Fruit fly (Drosophila melanogaster) whole organism, pupa: ENCODE results near the gene HLH3B.

Experiments used
- CG10348 ChIP-seq: fragments of 200-800 bp; sonication (Bioruptor generic); IDR thresholded peaks from 2 replicates; pipeline ENCODE4 v1.3.6; 2022; ENCODE audit warnings: missing biosample characterization, missing genetic modification characterization
- CG12605 ChIP-seq: fragments of 200-800 bp; sonication (Bioruptor generic); IDR thresholded peaks from 2 replicates; pipeline ENCODE4 v1.3.6; 2022; ENCODE audit warnings: missing biosample characterization, missing genetic modification characterization
- CG13204 ChIP-seq: fragments of 200-800 bp; sonication (Bioruptor generic); optimal IDR thresholded peaks from 2 replicates; lab custom pipeline; 2018; ENCODE audit warnings: missing biosample characterization, mild to moderate bottlenecking, missing genetic modification characterization, moderate library complexity
- CG14655 ChIP-seq: fragments of 200-800 bp; sonication (Bioruptor generic); optimal IDR thresholded peaks from 3 replicates; lab custom pipeline; 2017; ENCODE audit warnings: mild to moderate bottlenecking, missing biosample characterization, missing genetic modification reagents, missing genetic modification characterization
- CG15710 ChIP-seq: fragments of 200-800 bp; sonication (Bioruptor generic); optimal IDR thresholded peaks from 2 replicates; lab custom pipeline; 2018; ENCODE audit warnings: missing biosample characterization, mild to moderate bottlenecking, missing genetic modification characterization, moderate library complexity
- CG17806 ChIP-seq: fragments of 200-800 bp; sonication (Bioruptor generic); optimal IDR thresholded peaks from 2 replicates; lab custom pipeline; 2018; ENCODE audit warnings: missing biosample characterization, mild to moderate bottlenecking, missing genetic modification characterization, moderate library complexity
- CG32121 ChIP-seq: fragments of 200-800 bp; sonication (Bioruptor generic); IDR thresholded peaks from 2 replicates; pipeline ENCODE4 v1.3.6; 2022; ENCODE audit warnings: missing biosample characterization, missing genetic modification characterization
- CG34367 ChIP-seq: fragments of 200-800 bp; sonication (Bioruptor generic); optimal IDR thresholded peaks from 2 replicates; lab custom pipeline; 2018; ENCODE audit warnings: missing biosample characterization, mild to moderate bottlenecking, missing genetic modification characterization
- CG4496 ChIP-seq: fragments of 200-800 bp; sonication (Bioruptor generic); IDR thresholded peaks from 3 replicates; pipeline ENCODE4 v1.3.6; 2022; ENCODE audit warnings: missing biosample characterization, missing genetic modification characterization
- CG8159 ChIP-seq: fragments of 200-800 bp; sonication (Bioruptor generic); optimal IDR thresholded peaks from 3 replicates; lab custom pipeline; 2018; ENCODE audit warnings: missing biosample characterization, mild to moderate bottlenecking, missing genetic modification characterization, moderate library complexity
- CG8301 ChIP-seq: fragments of 200-800 bp; sonication (Bioruptor generic); optimal IDR thresholded peaks from 2 replicates; lab custom pipeline; 2018; ENCODE audit warnings: missing biosample characterization, mild to moderate bottlenecking, missing genetic modification characterization
- CG9948 ChIP-seq: fragments of 200-800 bp; sonication (Bioruptor generic); optimal IDR thresholded peaks from 2 replicates; lab custom pipeline; 2018; ENCODE audit warnings: missing biosample characterization, mild to moderate bottlenecking, missing genetic modification characterization, moderate library complexity
- D1 ChIP-seq: fragments of 200-800 bp; sonication (Bioruptor generic); optimal IDR thresholded peaks from 2 replicates; lab custom pipeline; 2018; ENCODE audit warnings: missing biosample characterization, mild to moderate bottlenecking, missing genetic modification characterization, moderate library complexity
- EcR ChIP-seq: fragments of 200-800 bp; sonication (Bioruptor generic); optimal IDR thresholded peaks from 3 replicates; lab custom pipeline; 2019; ENCODE audit warnings: missing biosample characterization, missing genetic modification characterization, mild to moderate bottlenecking, moderate library complexity, missing genetic modification reagents
- Ets98B ChIP-seq: fragments of 200-800 bp; sonication (Bioruptor generic); IDR thresholded peaks from 2 replicates; pipeline ENCODE4 v1.3.6; 2022; ENCODE audit warnings: missing biosample characterization, missing genetic modification characterization
- Pif1A ChIP-seq: fragments of 200-800 bp; sonication (Bioruptor generic); optimal IDR thresholded peaks from 3 replicates; lab custom pipeline; 2016; ENCODE audit warnings: missing biosample characterization, missing genetic modification characterization
- Pif1B ChIP-seq: fragments of 200-800 bp; sonication (Bioruptor generic); optimal IDR thresholded peaks from 3 replicates; lab custom pipeline; 2016; ENCODE audit warnings: missing biosample characterization, missing genetic modification characterization
- Snoo ChIP-seq: fragments of 200-800 bp; sonication (Bioruptor generic); optimal IDR thresholded peaks from 3 replicates; lab custom pipeline; 2017; ENCODE audit warnings: missing biosample characterization, mild to moderate bottlenecking, missing genetic modification characterization, inconsistent platforms
- fd96Ca ChIP-seq: fragments of 200-800 bp; sonication (Bioruptor generic); IDR thresholded peaks from 3 replicates; pipeline ENCODE4 v1.3.6; 2022; ENCODE audit warnings: missing biosample characterization, missing genetic modification characterization
- gl ChIP-seq: fragments of 200-800 bp; sonication (Bioruptor generic); optimal IDR thresholded peaks from 2 replicates; lab custom pipeline; 2018; ENCODE audit warnings: missing biosample characterization, mild to moderate bottlenecking, missing genetic modification characterization
- rn ChIP-seq: fragments of 200-800 bp; sonication (Bioruptor generic); IDR thresholded peaks from 2 replicates; pipeline ENCODE4 v1.3.6; 2022; ENCODE audit warnings: missing biosample characterization, missing genetic modification characterization

HLH3B gene

DNA sequence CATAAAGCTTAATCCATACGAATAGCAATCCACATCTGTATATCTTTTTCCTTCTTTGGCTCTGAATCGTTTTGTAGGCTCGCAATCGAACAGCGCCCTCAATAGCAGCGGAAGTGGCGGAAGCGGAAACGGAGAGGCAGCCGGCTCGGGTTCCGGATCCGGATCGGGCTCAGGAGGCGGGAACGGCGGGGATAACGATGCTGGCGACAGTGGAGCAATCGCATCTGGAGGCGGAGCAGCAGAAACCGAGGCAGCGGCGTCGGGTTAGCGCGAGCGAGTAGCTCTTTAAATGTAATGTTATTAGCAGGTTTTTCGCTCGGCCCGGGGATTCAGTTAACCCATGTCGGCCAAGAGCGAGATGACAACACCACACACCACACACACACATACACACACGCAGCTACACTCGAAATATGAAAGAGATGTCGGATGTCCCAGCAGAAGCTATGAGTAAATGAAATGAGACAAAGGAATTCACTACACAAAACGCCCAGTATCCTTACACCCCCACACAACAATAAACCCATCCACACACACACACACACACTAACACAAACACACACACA lies 4.4 kb downstream of the HLH3B start:
- TF ChIP-seq Ets98B (GFP tag; lab: Robert Waterston, UW) = no peak
- peak; percentile 59; the same call in 2 of the 3 replicates for TF ChIP-seq CG4496
- TF ChIP-seq CG34367 (tag; lab: Kevin White, UChicago) = no peak
- no peak for TF ChIP-seq CG13204 (GFP tag; lab: Kevin White, UChicago)

DNA sequence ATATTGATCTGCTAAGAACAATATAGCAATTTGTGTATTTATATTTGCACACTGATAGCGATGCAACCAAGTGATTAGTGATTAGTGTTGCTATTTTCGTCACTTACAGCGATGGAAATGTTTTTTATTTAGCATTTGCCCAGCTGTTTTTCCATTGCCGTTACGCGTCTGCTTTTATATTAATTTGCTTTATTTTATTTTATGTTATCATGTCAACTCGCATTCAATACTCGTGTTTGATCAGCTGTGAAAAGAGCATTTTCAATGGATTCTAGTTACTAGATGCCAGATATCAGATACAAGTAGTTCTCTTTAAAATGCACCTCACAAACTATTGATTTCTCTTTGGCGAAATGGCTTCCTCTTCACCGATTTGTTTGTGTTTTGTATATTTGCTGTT lies 18.1 kb downstream of the HLH3B start:
- TF ChIP-seq CG10348 (GFP tag; lab: Robert Waterston, UW) = no peak
- no peak for TF ChIP-seq CG12605
- no peak for TF ChIP-seq CG4496
- TF ChIP-seq CG14655 (GFP tag; lab: Kevin White, UChicago) = no peak
- no peak for TF ChIP-seq Pif1A (GFP tag; lab: Kevin White, UChicago)
- TF ChIP-seq CG13204 (GFP tag; lab: Kevin White, UChicago) = no peak
- TF ChIP-seq rn (GFP tag; lab: Robert Waterston, UW) = no peak
- TF ChIP-seq D1 (tag; lab: Kevin White, UChicago) = no peak
- TF ChIP-seq Ets98B (GFP tag; lab: Robert Waterston, UW) = no peak

DNA sequence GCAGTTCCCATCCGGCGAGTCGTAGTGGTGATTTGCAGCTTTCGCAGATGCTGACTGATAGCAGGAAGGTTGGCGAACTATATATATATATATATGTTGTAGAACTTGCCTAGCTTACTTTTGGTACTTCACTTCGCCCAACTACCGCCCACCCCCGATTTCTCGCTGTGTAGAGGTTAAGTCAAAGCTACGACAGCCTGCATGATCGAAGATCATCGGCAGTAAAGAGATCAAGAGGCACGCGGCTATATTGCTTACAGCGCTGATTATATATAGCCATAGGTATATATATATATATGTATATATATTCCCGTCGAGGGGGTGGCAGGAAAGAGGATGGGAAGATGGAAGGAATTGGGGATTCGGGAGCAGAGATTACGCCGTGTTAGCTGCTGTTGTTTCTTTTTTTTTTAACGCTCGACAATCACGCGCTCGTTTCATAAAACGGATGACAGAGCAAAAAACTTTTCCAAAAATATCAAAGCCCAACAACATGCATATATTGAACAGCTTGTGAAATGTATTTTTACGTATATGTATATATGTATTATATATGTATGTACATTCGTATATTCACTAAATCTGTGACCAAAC lies 18.9 kb downstream of the HLH3B start:
- TF ChIP-seq CG32121 (no peak), CG8301 (tag; lab: Kevin White, UChicago) (no peak), rn (GFP tag; lab: Robert Waterston, UW) (no peak), EcR (no peak), CG8159 (tag; lab: Kevin White, UChicago) (no peak), CG17806 (tag; lab: Kevin White, UChicago) (no peak), fd96Ca (GFP tag; lab: Robert Waterston, UW) (no peak), CG12605 (no peak), CG13204 (GFP tag; lab: Kevin White, UChicago) (no peak), CG10348 (GFP tag; lab: Robert Waterston, UW) (no peak), CG15710 (no peak), CG9948 (no peak), gl (tag; lab: Kevin White, UChicago) (no peak), CG34367 (tag; lab: Kevin White, UChicago) (no peak), Snoo (no peak), CG4496 (no peak), Pif1B (GFP tag; lab: Kevin White, UChicago) (no peak), Pif1A (GFP tag; lab: Kevin White, UChicago) (no peak), D1 (tag; lab: Kevin White, UChicago) (no peak)

DNA sequence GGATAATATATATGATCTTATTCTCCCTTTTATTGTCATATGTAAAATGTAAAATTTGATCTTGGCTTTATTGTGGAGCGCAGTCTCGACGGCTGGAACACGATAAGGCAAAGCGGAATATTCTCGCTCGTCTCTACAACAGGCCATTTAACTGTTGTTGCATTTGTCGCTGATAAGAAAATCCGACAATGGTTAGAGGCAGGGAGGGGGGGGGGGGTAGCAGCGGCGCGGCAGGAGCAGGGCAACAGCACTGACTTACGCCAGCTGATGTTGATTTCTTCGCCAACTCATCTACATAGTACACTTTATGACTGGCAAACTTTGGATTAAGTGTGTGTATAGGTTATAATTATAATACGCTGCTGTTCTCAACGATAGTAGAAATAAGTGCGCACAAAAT lies 19.8 kb downstream of the HLH3B start:
- TF ChIP-seq EcR (peak; percentile 66), CG9948 (no peak), rn (GFP tag; lab: Robert Waterston, UW) (no peak), gl (tag; lab: Kevin White, UChicago) (no peak), Ets98B (GFP tag; lab: Robert Waterston, UW) (0 out of 2 replicates have a peak, but pooled peaks have one; percentile 11), CG17806 (tag; lab: Kevin White, UChicago) (no peak), CG8159 (tag; lab: Kevin White, UChicago) (no peak), CG14655 (GFP tag; lab: Kevin White, UChicago) (no peak), Pif1B (GFP tag; lab: Kevin White, UChicago) (no peak), Snoo (no peak)

DNA sequence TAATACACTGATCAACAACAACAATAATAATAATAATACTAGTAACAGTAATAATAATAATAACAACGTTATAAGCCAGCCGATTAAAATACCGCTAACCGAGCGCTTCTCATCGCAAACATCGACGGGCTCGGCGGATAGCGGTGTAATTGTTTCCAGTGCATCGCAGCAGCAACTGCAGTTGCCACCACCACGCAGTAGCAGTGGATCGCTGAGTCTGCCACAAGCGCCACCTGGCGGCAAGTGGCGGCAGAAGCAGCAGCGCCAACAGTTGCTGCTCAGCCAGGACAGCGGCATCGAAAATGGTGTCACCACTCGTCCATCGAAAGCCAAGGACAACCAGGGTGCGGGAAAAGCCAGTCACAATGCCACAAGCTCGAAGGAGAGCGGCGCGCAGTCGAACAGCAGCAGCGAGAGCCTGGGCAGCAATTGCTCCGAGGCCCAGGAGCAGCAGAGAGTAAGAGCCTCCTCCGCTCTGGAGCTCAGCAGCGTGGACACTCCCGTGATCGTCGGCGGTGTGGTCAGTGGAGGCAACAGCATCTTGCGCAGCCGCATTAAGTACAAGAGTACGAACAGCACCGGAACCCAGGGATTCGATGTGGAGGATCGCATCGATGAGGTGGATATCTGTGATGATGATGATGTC lies 22.0 kb downstream of the HLH3B start:
- TF ChIP-seq CG17806 (tag; lab: Kevin White, UChicago) = peak; percentile 21
- no peak for TF ChIP-seq CG10348 (GFP tag; lab: Robert Waterston, UW)
- TF ChIP-seq CG13204 (GFP tag; lab: Kevin White, UChicago) = peak; percentile 16
- TF ChIP-seq rn (GFP tag; lab: Robert Waterston, UW) = 0 out of 2 replicates have a peak, but pooled peaks have one; percentile 8
- TF ChIP-seq CG12605 = 0 out of 2 replicates have a peak, but pooled peaks have one; percentile 22
- TF ChIP-seq gl (tag; lab: Kevin White, UChicago) = no peak
- TF ChIP-seq D1 (tag; lab: Kevin White, UChicago) = no peak
- peak; percentile 49; the same call in 1 of the 3 replicates for TF ChIP-seq fd96Ca (GFP tag; lab: Robert Waterston, UW)
- no peak for TF ChIP-seq EcR
- TF ChIP-seq CG9948 = peak; percentile 16
- no peak for TF ChIP-seq CG34367 (tag; lab: Kevin White, UChicago)
- peak; percentile 13 for TF ChIP-seq Pif1B (GFP tag; lab: Kevin White, UChicago)
- 0 out of 3 replicates have a peak, but pooled peaks have one; percentile 54 for TF ChIP-seq CG4496
- TF ChIP-seq CG15710 = no peak
- no peak for TF ChIP-seq Pif1A (GFP tag; lab: Kevin White, UChicago)
- TF ChIP-seq CG8301 (tag; lab: Kevin White, UChicago) = peak; percentile 35
- TF ChIP-seq CG14655 (GFP tag; lab: Kevin White, UChicago) = peak; percentile 54
- no peak for TF ChIP-seq CG32121
- peak; percentile 48 for TF ChIP-seq Ets98B (GFP tag; lab: Robert Waterston, UW)
- peak; percentile 16 for TF ChIP-seq Snoo
- no peak for TF ChIP-seq CG8159 (tag; lab: Kevin White, UChicago)
